Worm (Caenorhabditis elegans) whole organism, early embryonic: ENCODE results near the gene unk-1.

Source experiments
- B0310.2 ChIP-seq: sonication (generic microtip); optimal IDR thresholded peaks from 2 replicates; lab custom pipeline; 2016; ENCODE audit warnings: mild to moderate bottlenecking, missing genetic modification characterization, missing compliant biosample characterization
- ama-1 ChIP-seq: fragments of 150-350 bp; optimal IDR thresholded peaks from 2 replicates; lab custom pipeline; 2014
- flt-1 ChIP-seq: fragments of 200-800 bp; sonication (Bioruptor generic); IDR thresholded peaks from 2 replicates; pipeline ENCODE4 v1.3.6; 2022; ENCODE audit warnings: missing genetic modification characterization, missing compliant biosample characterization

ce11 chrX:8005967-8006366, 8.8 kb upstream of the unk-1 start:
- TF ChIP-seq flt-1, result no peak
- no peak for TF ChIP-seq ama-1 (lab: Kevin White, UChicago)
- no peak for TF ChIP-seq B0310.2 (tag; lab: Kevin White, UChicago)
